Fruit fly (Drosophila melanogaster) whole organism, embryonic: ENCODE data around the gene Cipc.

Experiments used
- CG10979 ChIP-seq: fragments of 200-800 bp; sonication (Bioruptor generic); optimal IDR thresholded peaks from 2 replicates; lab custom pipeline; 2018; ENCODE audit warnings: missing biosample characterization, mild to moderate bottlenecking, missing genetic modification characterization, moderate library complexity
- CG11456 ChIP-seq: fragments of 200-800 bp; sonication (Bioruptor generic); IDR thresholded peaks from 3 replicates; pipeline ENCODE4 v1.3.6; 2022; ENCODE audit warnings: missing biosample characterization, missing genetic modification characterization
- CG12236 ChIP-seq: fragments of 200-800 bp; sonication (Bioruptor generic); optimal IDR thresholded peaks from 2 replicates; lab custom pipeline; 2016; ENCODE audit warnings: missing biosample characterization, missing genetic modification characterization
- CG12391 ChIP-seq: fragments of 200-800 bp; sonication (Bioruptor generic); optimal IDR thresholded peaks from 3 replicates; lab custom pipeline; 2018; ENCODE audit warnings: missing biosample characterization, mild to moderate bottlenecking, missing genetic modification characterization, moderate library complexity
- CG12942 ChIP-seq: fragments of 200-800 bp; sonication (Bioruptor generic); optimal IDR thresholded peaks from 3 replicates; lab custom pipeline; 2016; ENCODE audit warnings: missing biosample characterization, missing genetic modification characterization
- CG13424 ChIP-seq: fragments of 200-800 bp; sonication (Bioruptor generic); optimal IDR thresholded peaks from 2 replicates; lab custom pipeline; 2019; ENCODE audit warnings: missing biosample characterization, mild to moderate bottlenecking, missing genetic modification characterization, moderate library complexity
- CG14050 ChIP-seq: fragments of 200-800 bp; sonication (Bioruptor generic); IDR thresholded peaks from 3 replicates; pipeline ENCODE4 v1.3.6; 2022; ENCODE audit warnings: missing biosample characterization, missing genetic modification characterization
- CG1603 ChIP-seq: fragments of 200-800 bp; sonication (Bioruptor generic); optimal IDR thresholded peaks from 2 replicates; lab custom pipeline; 2019; ENCODE audit warnings: missing biosample characterization, mild to moderate bottlenecking, missing genetic modification characterization, moderate library complexity
- CG17385 ChIP-seq: fragments of 200-800 bp; sonication (Bioruptor generic); optimal IDR thresholded peaks from 3 replicates; lab custom pipeline; 2018; ENCODE audit warnings: missing biosample characterization, mild to moderate bottlenecking, missing genetic modification characterization
- CG17802 ChIP-seq: fragments of 200-800 bp; sonication (Bioruptor generic); optimal IDR thresholded peaks from 2 replicates; lab custom pipeline; 2018; ENCODE audit warnings: missing biosample characterization, mild to moderate bottlenecking, missing genetic modification characterization, moderate library complexity
- CG18262 ChIP-seq: fragments of 200-800 bp; optimal IDR thresholded peaks from 3 replicates; lab custom pipeline; 2019; ENCODE audit warnings: missing biosample characterization, mild to moderate bottlenecking, missing genetic modification characterization, moderate library complexity
- CG2116 ChIP-seq: fragments of 200-800 bp; sonication (Bioruptor generic); optimal IDR thresholded peaks from 3 replicates; lab custom pipeline; 2018; ENCODE audit warnings: missing biosample characterization, mild to moderate bottlenecking, missing genetic modification characterization
- CG4424 ChIP-seq: fragments of 200-800 bp; sonication (Bioruptor generic); optimal IDR thresholded peaks from 3 replicates; lab custom pipeline; 2016; ENCODE audit warnings: missing biosample characterization, missing genetic modification characterization
- CG8359 ChIP-seq: fragments of 200-800 bp; sonication (Bioruptor generic); optimal IDR thresholded peaks from 2 replicates; lab custom pipeline; 2017; ENCODE audit warnings: missing biosample characterization, mild to moderate bottlenecking, missing genetic modification characterization, borderline replicate concordance
- CG8765 ChIP-seq: fragments of 200-800 bp; sonication (Bioruptor generic); IDR thresholded peaks from 2 replicates; pipeline ENCODE4 v1.3.6; 2022; ENCODE audit warnings: missing biosample characterization, missing genetic modification characterization
- CG9797 ChIP-seq: fragments of 200-800 bp; sonication (Bioruptor generic); optimal IDR thresholded peaks from 3 replicates; lab custom pipeline; 2018; ENCODE audit warnings: missing biosample characterization, mild to moderate bottlenecking, missing genetic modification characterization
- CTCF ChIP-seq: fragments of 200-800 bp; sonication (Bioruptor generic); optimal IDR thresholded peaks from 2 replicates; lab custom pipeline; 2017; ENCODE audit warnings: missing biosample characterization, mild to moderate bottlenecking, missing genetic modification characterization, moderate library complexity
- CoRest ChIP-seq: fragments of 200-800 bp; sonication (Bioruptor generic); optimal IDR thresholded peaks from 3 replicates; lab custom pipeline; 2018; ENCODE audit warnings: missing biosample characterization, mild to moderate bottlenecking, missing genetic modification characterization, moderate library complexity
- Hey ChIP-seq: fragments of 200-800 bp; sonication (Bioruptor generic); optimal IDR thresholded peaks from 3 replicates; lab custom pipeline; 2018; ENCODE audit warnings: missing biosample characterization, mild to moderate bottlenecking, missing genetic modification characterization
- Hr51 ChIP-seq, 2 experiments: fragments of 200-800 bp; sonication (Bioruptor generic); optimal IDR thresholded peaks; 2 replicates in 1 of 2; 3 replicates in 1 of 2; lab custom pipeline; 2016 to 2018; ENCODE audit warnings: missing biosample characterization in 2 of 2, missing genetic modification characterization in 2 of 2, mild to moderate bottlenecking in 1 of 2, moderate library complexity in 1 of 2
- Hsf ChIP-seq: fragments of 200-800 bp; sonication (Bioruptor generic); optimal IDR thresholded peaks from 3 replicates; lab custom pipeline; 2016; ENCODE audit warnings: missing biosample characterization, missing genetic modification characterization
- Lpt ChIP-seq: fragments of >200 bp; optimal IDR thresholded peaks from 2 replicates; lab custom pipeline; 2018; ENCODE audit warnings: missing biosample characterization, missing genetic modification characterization
- Nf-YC ChIP-seq: fragments of 200-800 bp; optimal IDR thresholded peaks from 3 replicates; lab custom pipeline; 2019; ENCODE audit warnings: missing biosample characterization, mild to moderate bottlenecking, missing genetic modification characterization, moderate library complexity
- Oli ChIP-seq: fragments of 200-800 bp; sonication (Bioruptor generic); optimal IDR thresholded peaks from 2 replicates; lab custom pipeline; 2018; ENCODE audit warnings: missing biosample characterization, mild to moderate bottlenecking, missing genetic modification characterization, moderate library complexity
- Sox102F ChIP-seq: fragments of 200-800 bp; sonication (Bioruptor generic); optimal IDR thresholded peaks from 2 replicates; lab custom pipeline; 2018; ENCODE audit warnings: missing biosample characterization, mild to moderate bottlenecking, missing genetic modification characterization, moderate library complexity
- Xrp1 ChIP-seq: fragments of 200-800 bp; sonication (Bioruptor generic); IDR thresholded peaks from 2 replicates; pipeline ENCODE4 v1.3.6; 2022; ENCODE audit warnings: missing biosample characterization, missing genetic modification characterization
- YL-1 ChIP-seq: fragments of 200-800 bp; sonication (Bioruptor generic); optimal IDR thresholded peaks from 3 replicates; lab custom pipeline; 2017; ENCODE audit warnings: missing biosample characterization, mild to moderate bottlenecking, missing genetic modification characterization
- ab ChIP-seq: fragments of 200-800 bp; sonication (Bioruptor generic); optimal IDR thresholded peaks from 2 replicates; lab custom pipeline; 2016; ENCODE audit warnings: missing biosample characterization, missing genetic modification characterization
- ap ChIP-seq: fragments of 200-800 bp; sonication (Bioruptor generic); IDR thresholded peaks from 2 replicates; pipeline ENCODE4 v1.3.6; 2022; ENCODE audit warnings: missing biosample characterization, missing genetic modification characterization
- ara ChIP-seq: fragments of 200-800 bp; sonication (Bioruptor generic); IDR thresholded peaks from 2 replicates; pipeline ENCODE4 v1.3.6; 2022; ENCODE audit warnings: missing biosample characterization, missing genetic modification characterization
- az2 ChIP-seq: fragments of 200-800 bp; sonication (Bioruptor generic); optimal IDR thresholded peaks from 3 replicates; lab custom pipeline; 2016; ENCODE audit warnings: missing biosample characterization, missing genetic modification characterization
- chn ChIP-seq: fragments of 200-800 bp; sonication (Bioruptor generic); optimal IDR thresholded peaks from 2 replicates; lab custom pipeline; 2016; ENCODE audit warnings: missing biosample characterization, missing genetic modification characterization
- crp ChIP-seq, 2 experiments: fragments of 200-800 bp; sonication (Bioruptor generic); optimal IDR thresholded peaks; 2 replicates in 1 of 2; 3 replicates in 1 of 2; lab custom pipeline; 2017; ENCODE audit warnings: missing biosample characterization in 2 of 2, missing genetic modification characterization in 2 of 2, mild to moderate bottlenecking in 1 of 2, moderate library complexity in 1 of 2
- dysf ChIP-seq: fragments of 200-800 bp; sonication (Bioruptor generic); IDR thresholded peaks from 3 replicates; pipeline ENCODE4 v1.3.6; 2022; ENCODE audit warnings: missing biosample characterization, missing genetic modification characterization
- ftz-f1 ChIP-seq: fragments of 200-800 bp; sonication (Bioruptor generic); optimal IDR thresholded peaks from 2 replicates; lab custom pipeline; 2016; ENCODE audit warnings: missing biosample characterization, missing genetic modification characterization
- gfzf ChIP-seq: fragments of 200-800 bp; sonication (Bioruptor generic); optimal IDR thresholded peaks from 2 replicates; lab custom pipeline; 2016; ENCODE audit warnings: missing biosample characterization, mild to moderate bottlenecking, missing genetic modification characterization, moderate library complexity
- grau ChIP-seq: fragments of 200-800 bp; optimal IDR thresholded peaks from 3 replicates; lab custom pipeline; 2019; ENCODE audit warnings: missing biosample characterization, mild to moderate bottlenecking, missing genetic modification characterization, moderate library complexity
- gsb-n ChIP-seq: fragments of 200-800 bp; sonication (Bioruptor generic); optimal IDR thresholded peaks from 3 replicates; lab custom pipeline; 2018; ENCODE audit warnings: missing biosample characterization, mild to moderate bottlenecking, missing genetic modification characterization
- ind ChIP-seq: fragments of 200-800 bp; sonication (Bioruptor generic); optimal IDR thresholded peaks from 3 replicates; lab custom pipeline; 2016; ENCODE audit warnings: missing biosample characterization, missing genetic modification characterization
- lbe ChIP-seq: fragments of 200-800 bp; sonication (Bioruptor generic); optimal IDR thresholded peaks from 2 replicates; lab custom pipeline; 2016; ENCODE audit warnings: missing biosample characterization, mild to moderate bottlenecking, missing genetic modification characterization
- lov ChIP-seq, 2 experiments: fragments of 200-800 bp in 1 of 2; fragments of >200 bp in 1 of 2; sonication (Bioruptor generic) in 1 of 2; IDR thresholded peaks in 1 of 2; optimal IDR thresholded peaks in 1 of 2; 2 replicates in 1 of 2; 3 replicates in 1 of 2; pipeline versions ENCODE4 v1.3.6 to Lab custom; 2017 to 2022; ENCODE audit warnings: missing biosample characterization in 1 of 2, missing genetic modification characterization in 1 of 2
- mam ChIP-seq: fragments of 200-800 bp; sonication (Bioruptor generic); optimal IDR thresholded peaks from 3 replicates; lab custom pipeline; 2016; ENCODE audit warnings: missing biosample characterization, missing genetic modification characterization
- p53 ChIP-seq: fragments of 200-800 bp; sonication (Bioruptor generic); optimal IDR thresholded peaks from 2 replicates; lab custom pipeline; 2016; ENCODE audit warnings: missing biosample characterization, missing genetic modification characterization
- phol ChIP-seq: fragments of 200-800 bp; sonication (Bioruptor generic); optimal IDR thresholded peaks from 3 replicates; lab custom pipeline; 2018; ENCODE audit warnings: missing biosample characterization, mild to moderate bottlenecking, missing genetic modification characterization, moderate library complexity
- prd ChIP-seq, 3 experiments: fragments of >200 bp in 2 of 3; fragments of 200-800 bp in 1 of 3; sonication (Bioruptor generic) in 1 of 3; optimal IDR thresholded peaks in 2 of 3; IDR thresholded peaks in 1 of 3; 2 replicates in 2 of 3; 3 replicates in 1 of 3; pipeline versions ENCODE4 v1.3.6 to Lab custom; 2017 to 2022; ENCODE audit warnings: missing biosample characterization in 1 of 3, missing genetic modification characterization in 1 of 3
- sc ChIP-seq, 3 experiments: fragments of >200 bp in 2 of 3; fragments of 200-800 bp in 1 of 3; sonication (Bioruptor generic) in 1 of 3; optimal IDR thresholded peaks; 2 replicates in 2 of 3; 3 replicates in 1 of 3; lab custom pipeline; 2017; ENCODE audit warnings: mild to moderate bottlenecking in 1 of 3, missing biosample characterization in 1 of 3, missing genetic modification characterization in 1 of 3, missing genetic modification reagents in 1 of 3
- sens ChIP-seq: fragments of 200-800 bp; sonication (Bioruptor generic); peaks from one replicate; lab custom pipeline; 2016; ENCODE audit warnings: missing biosample characterization, missing genetic modification characterization
- sqz ChIP-seq: fragments of 200-800 bp; sonication (Bioruptor generic); optimal IDR thresholded peaks from 3 replicates; lab custom pipeline; 2018; ENCODE audit warnings: missing biosample characterization, mild to moderate bottlenecking, missing genetic modification characterization
- z ChIP-seq: fragments of 200-800 bp; sonication (Bioruptor generic); IDR thresholded peaks from 3 replicates; pipeline ENCODE4 v1.3.6; 2022; ENCODE audit warnings: missing biosample characterization, missing genetic modification characterization

Gene Cipc

dm6 chr3R:26072477-26072876 lies 34.2 kb upstream of the Cipc start:
- no peak for TF ChIP-seq CG8359 (GFP tag; lab: Kevin White, UChicago)
- TF ChIP-seq CTCF (GFP tag; lab: Kevin White, UChicago), result no peak
- no peak for TF ChIP-seq CG17385
- peak; percentile 29 for TF ChIP-seq CG4424 (GFP tag; lab: Kevin White, UChicago)
- peak; percentile 1 for TF ChIP-seq CG13424 (tag; lab: Kevin White, UChicago)
- TF ChIP-seq CG9797, result no peak
- peak; percentile 85 for TF ChIP-seq sens
- no peak for TF ChIP-seq CG12942 (GFP tag; lab: Kevin White, UChicago)
- no peak for TF ChIP-seq gfzf (GFP tag; lab: Kevin White, UChicago)
- 0 out of 3 replicates have a peak, but pooled peaks have one; percentile 26 for TF ChIP-seq CG11456 (GFP tag; lab: Robert Waterston, UW)
- peak; percentile 26 for TF ChIP-seq phol (tag; lab: Kevin White, UChicago)
- no peak for TF ChIP-seq ab (GFP tag; lab: Kevin White, UChicago)
- TF ChIP-seq prd (optimal IDR thresholded peaks at IDR 0.05; lab: Kevin White, UChicago), result no peak
- TF ChIP-seq prd (GFP tag; IDR thresholded peaks at IDR 0.05; lab: Robert Waterston, UW), result peak; percentile 63; the same call in 2 of the 3 replicates
- TF ChIP-seq Nf-YC (tag; lab: Kevin White, UChicago), result no peak
- peak; percentile 41 for TF ChIP-seq Oli (tag; lab: Kevin White, UChicago)
- TF ChIP-seq CG17802 (tag; lab: Kevin White, UChicago), result no peak
- TF ChIP-seq lbe (GFP tag; lab: Kevin White, UChicago), result peak; percentile 11
- no peak for TF ChIP-seq mam (GFP tag; lab: Kevin White, UChicago)
- no peak for TF ChIP-seq ind
- TF ChIP-seq az2 (GFP tag; lab: Kevin White, UChicago), result peak; percentile 15
- no peak for TF ChIP-seq grau (tag; lab: Kevin White, UChicago)
- peak; percentile 42; the same call in 1 of the 3 replicates for TF ChIP-seq dysf (GFP tag; lab: Robert Waterston, UW)
- no peak for TF ChIP-seq YL-1 (GFP tag; lab: Kevin White, UChicago)
- TF ChIP-seq ara (GFP tag; lab: Robert Waterston, UW), result peak; percentile 57; the same call in 1 of the 2 replicates
- no peak for TF ChIP-seq CG12236
- peak; percentile 55 for TF ChIP-seq Sox102F (GFP tag; lab: Kevin White, UChicago)
- no peak for TF ChIP-seq Lpt
- no peak for TF ChIP-seq p53
- peak; percentile 10 for TF ChIP-seq gsb-n (tag; lab: Kevin White, UChicago)
- peak; percentile 62 for TF ChIP-seq CG1603 (tag; lab: Kevin White, UChicago)
- TF ChIP-seq crp (GFP tag; optimal IDR thresholded peaks at IDR 0.05; lab: Kevin White, UChicago), result no peak
- TF ChIP-seq sqz, result no peak
- no peak for TF ChIP-seq chn (GFP tag; lab: Kevin White, UChicago)
- no peak for TF ChIP-seq Hr51 (GFP tag; optimal IDR thresholded peaks at IDR 0.05; lab: Kevin White, UChicago)
- TF ChIP-seq CG2116, result no peak
- peak; percentile 38 for TF ChIP-seq CG18262
- TF ChIP-seq CG10979 (tag; lab: Kevin White, UChicago), result peak; percentile 54
- TF ChIP-seq lov (optimal IDR thresholded peaks at IDR 0.05; lab: Kevin White, UChicago), result no peak
- no peak for TF ChIP-seq lov (GFP tag; IDR thresholded peaks at IDR 0.05; lab: Robert Waterston, UW)
- no peak for TF ChIP-seq sc (optimal IDR thresholded peaks at IDR 0.05; lab: Kevin White, UChicago)
- no peak for TF ChIP-seq sc (GFP tag; optimal IDR thresholded peaks at IDR 0.05; lab: Kevin White, UChicago)
- TF ChIP-seq z (GFP tag; lab: Robert Waterston, UW), result no peak
- 0 out of 3 replicates have a peak, but pooled peaks have one; percentile 15 for TF ChIP-seq CG14050 (GFP tag; lab: Robert Waterston, UW)
- TF ChIP-seq Xrp1, result peak; percentile 64
- peak; percentile 38; the same call in 1 of the 2 replicates for TF ChIP-seq CG8765
- no peak for TF ChIP-seq CoRest
- peak; percentile 10 for TF ChIP-seq Hsf (GFP tag; lab: Kevin White, UChicago)
- no peak for TF ChIP-seq ftz-f1
- TF ChIP-seq ap (GFP tag; lab: Robert Waterston, UW), result peak; percentile 34; the same call in 1 of the 2 replicates
- no peak for TF ChIP-seq Hey (tag; lab: Kevin White, UChicago)
- TF ChIP-seq CG12391 (tag; lab: Kevin White, UChicago), result peak; percentile 20
